Fruit fly (Drosophila melanogaster) whole organism, adult: Measurements from ENCODE around the gene firl.

Experiments
- CG11617 ChIP-seq: fragments of 200-800 bp; sonication (Bioruptor generic); optimal IDR thresholded peaks from 2 replicates; lab custom pipeline; 2017; ENCODE audit warnings: mild to moderate bottlenecking, missing biosample characterization, missing genetic modification reagents, missing genetic modification characterization
- CG12768 ChIP-seq: fragments of 200-800 bp; sonication (Bioruptor generic); optimal IDR thresholded peaks from 2 replicates; lab custom pipeline; 2017; ENCODE audit warnings: missing biosample characterization, missing genetic modification characterization, mild to moderate bottlenecking, moderate library complexity, missing genetic modification reagents
- CG14711 ChIP-seq: fragments of 200-800 bp; sonication (Bioruptor generic); optimal IDR thresholded peaks from 2 replicates; lab custom pipeline; 2018; ENCODE audit warnings: missing biosample characterization, mild to moderate bottlenecking, missing genetic modification characterization, moderate library complexity
- CG1620 ChIP-seq: fragments of 200-800 bp; sonication (Bioruptor generic); optimal IDR thresholded peaks from 2 replicates; lab custom pipeline; 2016; ENCODE audit warnings: missing biosample characterization, missing genetic modification characterization
- CG33017 ChIP-seq: fragments of 200-800 bp; sonication (Bioruptor generic); optimal IDR thresholded peaks from 2 replicates; lab custom pipeline; 2018; ENCODE audit warnings: missing biosample characterization, mild to moderate bottlenecking, missing genetic modification characterization, moderate library complexity
- CG5204 ChIP-seq: fragments of 200-800 bp; sonication (Bioruptor generic); optimal IDR thresholded peaks from 2 replicates; lab custom pipeline; 2016; ENCODE audit warnings: missing biosample characterization, missing genetic modification characterization
- CG7045 ChIP-seq: fragments of 200-800 bp; sonication (Bioruptor generic); optimal IDR thresholded peaks from 2 replicates; lab custom pipeline; 2017; ENCODE audit warnings: missing biosample characterization, mild to moderate bottlenecking, missing genetic modification characterization
- CG7101 ChIP-seq: fragments of 200-800 bp; sonication (Bioruptor generic); optimal IDR thresholded peaks from 2 replicates; lab custom pipeline; 2018; ENCODE audit warnings: missing biosample characterization, mild to moderate bottlenecking, missing genetic modification characterization, moderate library complexity
- Clk ChIP-seq: fragments of 200-800 bp; sonication (Bioruptor generic); optimal IDR thresholded peaks from 2 replicates; lab custom pipeline; 2017; ENCODE audit warnings: missing biosample characterization, missing genetic modification characterization
- Crg-1 ChIP-seq: fragments of 200-800 bp; sonication (Bioruptor generic); optimal IDR thresholded peaks from 2 replicates; lab custom pipeline; 2016; ENCODE audit warnings: missing biosample characterization, missing genetic modification characterization
- Hr96 ChIP-seq: fragments of 200-800 bp; sonication (Bioruptor generic); optimal IDR thresholded peaks from 2 replicates; lab custom pipeline; 2016; ENCODE audit warnings: missing biosample characterization, missing genetic modification characterization
- Mnt ChIP-seq: fragments of 200-800 bp; sonication (Bioruptor generic); optimal IDR thresholded peaks from 2 replicates; lab custom pipeline; 2016; ENCODE audit warnings: missing biosample characterization, mild to moderate bottlenecking, missing genetic modification characterization
- bab1 ChIP-seq: fragments of 200-800 bp; sonication (Bioruptor generic); optimal IDR thresholded peaks from 3 replicates; lab custom pipeline; 2019; ENCODE audit warnings: missing biosample characterization, mild to moderate bottlenecking, missing genetic modification characterization, moderate library complexity
- cic ChIP-seq: fragments of 200-800 bp; sonication (Bioruptor generic); optimal IDR thresholded peaks from 2 replicates; lab custom pipeline; 2017; ENCODE audit warnings: missing biosample characterization, mild to moderate bottlenecking, missing genetic modification characterization, moderate library complexity
- cnc ChIP-seq, 2 experiments: fragments of >200 bp; optimal IDR thresholded peaks; 2 replicates each; lab custom pipeline; 2017
- kay ChIP-seq: fragments of 200-800 bp; sonication (Bioruptor generic); peaks from one replicate; lab custom pipeline; 2016; ENCODE audit warnings: missing biosample characterization, missing genetic modification characterization, borderline replicate concordance
- ovo ChIP-seq: fragments of 200-800 bp; sonication (Bioruptor generic); optimal IDR thresholded peaks from 2 replicates; lab custom pipeline; 2016; ENCODE audit warnings: missing biosample characterization, missing genetic modification characterization
- pad ChIP-seq: fragments of 200-800 bp; sonication (Bioruptor generic); optimal IDR thresholded peaks from 3 replicates; lab custom pipeline; 2017; ENCODE audit warnings: missing biosample characterization, missing genetic modification characterization, mild to moderate bottlenecking, moderate library complexity, missing genetic modification reagents
- tj ChIP-seq: fragments of 200-800 bp; sonication (Bioruptor generic); optimal IDR thresholded peaks from 3 replicates; lab custom pipeline; 2017; ENCODE audit warnings: missing biosample characterization, mild to moderate bottlenecking, missing genetic modification characterization, moderate library complexity
- toe ChIP-seq: fragments of 200-800 bp; sonication (Bioruptor generic); optimal IDR thresholded peaks from 2 replicates; lab custom pipeline; 2016; ENCODE audit warnings: missing biosample characterization, missing genetic modification characterization

Gene firl

dm6 chr2L:12033890-12034289 is 32.7 kb downstream of the firl start, which contains the start of gene CG18788:
TSS of gene CG18788 (plus strand) at chr2L:12034190.
- TF ChIP-seq CG33017 (tag; lab: Kevin White, UChicago) (no peak), cnc (optimal IDR thresholded peaks at IDR 0.05; lab: Kevin White, UChicago) (no peak), toe (GFP tag; lab: Kevin White, UChicago) (no peak), Crg-1 (GFP tag; lab: Kevin White, UChicago) (no peak), Mnt (GFP tag; lab: Kevin White, UChicago) (no peak), bab1 (GFP tag; lab: Kevin White, UChicago) (no peak), tj (GFP tag; lab: Kevin White, UChicago) (no peak), CG7101 (tag; lab: Kevin White, UChicago) (no peak)

dm6 chr2L:12030552-12031131 is 35.9 kb downstream of the firl start:
- TF ChIP-seq cic (GFP tag; lab: Kevin White, UChicago) (peak; percentile 4), cnc (optimal IDR thresholded peaks at IDR 0.05; lab: Kevin White, UChicago) (no peak)

dm6 chr2L:12029594-12030197 is 36.9 kb downstream of the firl start:
- peak; percentile 7 for TF ChIP-seq Hr96 (GFP tag; lab: Kevin White, UChicago)
- TF ChIP-seq tj (GFP tag; lab: Kevin White, UChicago) = no peak
- no peak for TF ChIP-seq cnc (optimal IDR thresholded peaks at IDR 0.05; lab: Kevin White, UChicago)
- no peak for TF ChIP-seq cic (GFP tag; lab: Kevin White, UChicago)

- TF ChIP-seq CG14711 (no peak), CG7045 (no peak), pad (no peak), CG12768 (GFP tag; lab: Kevin White, UChicago) (no peak), tj (GFP tag; lab: Kevin White, UChicago) (no peak), CG33017 (tag; lab: Kevin White, UChicago) (no peak), CG7101 (tag; lab: Kevin White, UChicago) (no peak), Clk (GFP tag; lab: Kevin White, UChicago) (no peak), cnc (optimal IDR thresholded peaks at IDR 0.05; lab: Kevin White, UChicago) (no peak), Hr96 (GFP tag; lab: Kevin White, UChicago) (no peak), cic (GFP tag; lab: Kevin White, UChicago) (no peak), Crg-1 (GFP tag; lab: Kevin White, UChicago) (no peak), CG5204 (GFP tag; lab: Kevin White, UChicago) (no peak), CG11617 (GFP tag; lab: Kevin White, UChicago) (no peak), bab1 (GFP tag; lab: Kevin White, UChicago) (no peak), ovo (no peak), CG1620 (no peak), Mnt (GFP tag; lab: Kevin White, UChicago) (no peak), kay (GFP tag; lab: Kevin White, UChicago) (no peak), toe (GFP tag; lab: Kevin White, UChicago) (no peak)
Observed at dm6 chr2L:12028808-12029207, 37.8 kb downstream of the firl start.

- TF ChIP-seq CG7101 (tag; lab: Kevin White, UChicago) (no peak), toe (GFP tag; lab: Kevin White, UChicago) (no peak), cnc (optimal IDR thresholded peaks at IDR 0.05; lab: Kevin White, UChicago) (no peak), bab1 (GFP tag; lab: Kevin White, UChicago) (no peak), CG14711 (no peak), CG7045 (no peak), Clk (GFP tag; lab: Kevin White, UChicago) (no peak), CG33017 (tag; lab: Kevin White, UChicago) (no peak), CG1620 (no peak), cic (GFP tag; lab: Kevin White, UChicago) (no peak), CG12768 (GFP tag; lab: Kevin White, UChicago) (no peak), kay (GFP tag; lab: Kevin White, UChicago) (no peak), ovo (no peak), CG5204 (GFP tag; lab: Kevin White, UChicago) (no peak), Mnt (GFP tag; lab: Kevin White, UChicago) (no peak), Hr96 (GFP tag; lab: Kevin White, UChicago) (no peak), CG11617 (GFP tag; lab: Kevin White, UChicago) (no peak)
Observed at dm6 chr2L:12028102-12028501, 38.5 kb downstream of the firl start.

dm6 chr2L:12027435-12027834 is 39.1 kb downstream of the firl start, which contains the start of gene dmGlut:
TSS of gene dmGlut (plus strand) at chr2L:12027438.
- TF ChIP-seq cnc (optimal IDR thresholded peaks at IDR 0.05; lab: Kevin White, UChicago) = no peak
- no peak for TF ChIP-seq Clk (GFP tag; lab: Kevin White, UChicago)
- no peak for TF ChIP-seq CG33017 (tag; lab: Kevin White, UChicago)
- TF ChIP-seq CG12768 (GFP tag; lab: Kevin White, UChicago) = no peak
- TF ChIP-seq pad = peak; percentile 93
- TF ChIP-seq CG5204 (GFP tag; lab: Kevin White, UChicago) = no peak
- TF ChIP-seq tj (GFP tag; lab: Kevin White, UChicago) = no peak
